Fruit fly (Drosophila melanogaster): ENCODE data around the gene Faf2.
A peak's percentile ranks its signal among the peaks of the same experiment; 100 is the strongest.

The Faf2 gene

dm6 chr2L:18658108-18658507 is 50.4 kb downstream of the Faf2 start:
- TF ChIP-seq Hr4 (GFP tag; optimal IDR thresholded peaks at IDR 0.05) (peak; percentile 1), CG6163 (GFP tag; IDR thresholded peaks at IDR 0.05) (no peak), Eip78C (GFP tag) (peak; percentile 61)

DNA sequence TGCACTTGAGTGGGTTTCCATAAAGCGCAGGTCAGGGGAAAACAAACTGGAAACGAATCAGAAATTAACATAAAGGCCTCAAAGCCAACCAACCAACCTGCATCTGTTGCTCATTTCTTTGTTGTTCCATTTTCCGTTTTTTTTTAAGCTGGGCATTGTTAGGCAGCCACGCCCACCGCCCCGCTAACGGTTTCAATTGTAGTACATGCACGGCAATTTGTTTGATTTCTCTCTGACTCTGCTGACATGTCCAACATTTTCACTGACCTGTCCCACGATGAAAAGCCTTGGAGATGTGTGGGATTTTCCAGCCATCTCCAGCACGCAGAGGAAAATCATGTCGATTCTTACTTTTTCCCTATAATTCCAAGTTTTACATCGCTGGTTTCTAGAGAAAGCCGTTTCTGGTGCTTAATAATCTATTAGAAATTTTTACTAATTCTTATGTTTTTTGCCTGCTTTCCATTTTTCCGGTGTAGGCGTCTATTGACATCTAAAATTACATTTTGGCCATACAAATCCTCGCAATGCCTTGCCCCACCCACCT is 51.7 kb downstream of the Faf2 start:
- no peak for TF ChIP-seq fkh (GFP tag; optimal IDR thresholded peaks at IDR 0.05)
- peak; percentile 25 for TF ChIP-seq svp (GFP tag)
- peak; percentile 20 for TF ChIP-seq Eip78C (GFP tag)
- TF ChIP-seq Smox (GFP tag; optimal IDR thresholded peaks at IDR 0.05): no peak
- TF ChIP-seq Gug (GFP tag; IDR thresholded peaks at IDR 0.05): no peak
- TF ChIP-seq CG32006 (GFP tag; optimal IDR thresholded peaks at IDR 0.05): peak; percentile 6
- peak; percentile 22; the same call in 1 of the 3 replicates for TF ChIP-seq eg (GFP tag; IDR thresholded peaks at IDR 0.05)
- TF ChIP-seq CG3032 (tag; optimal IDR thresholded peaks at IDR 0.05): no peak
